2 worm cellular contexts compared by ENCODE assay signal in the genomic region with DNA sequence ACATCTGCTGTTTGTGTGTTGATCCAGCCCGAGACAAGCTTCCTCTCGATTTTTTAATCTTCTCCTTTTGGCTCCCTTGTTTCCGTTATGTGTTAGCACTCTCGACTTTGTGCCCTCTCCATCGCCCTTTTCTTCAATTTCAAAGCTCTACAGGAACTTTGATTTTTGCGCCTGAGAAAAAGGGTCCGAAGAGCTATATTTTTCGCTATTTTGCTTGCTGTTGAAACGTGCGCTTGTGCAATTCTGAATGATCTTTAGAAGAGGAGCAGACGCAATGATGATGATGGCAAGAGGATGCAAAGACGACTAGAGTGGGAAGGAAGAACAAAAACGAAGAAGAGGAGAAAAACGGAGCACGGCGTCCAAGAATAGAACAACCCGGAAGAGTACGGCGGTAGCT.
TF ChIP-seq lines count a peak whose summit lies in the region.

No protein-coding gene starts in this region.

TF ChIP-seq in whole organism, L1 larva, 84 proteins besides CTCF, POLR2A, EP300 and RAD21 (continued from another document):
- peak; percentile 87 for TF ChIP-seq lin-14 (GFP tag; optimal IDR thresholded peaks at IDR 0.05; lab: Kevin White, UChicago)
- peak; percentile 24; the same call in 1 of the 2 replicates for TF ChIP-seq nhr-19 (GFP tag; conservative IDR thresholded peaks at IDR 0.05; lab: Robert Waterston, UW)
- peak; percentile 51 for TF ChIP-seq rnt-1 (tag; optimal IDR thresholded peaks at IDR 0.05; lab: Kevin White, UChicago)
- TF ChIP-seq unc-98 (GFP tag; IDR thresholded peaks at IDR 0.05; lab: Robert Waterston, UW): no peak
- TF ChIP-seq swsn-7 (tag; optimal IDR thresholded peaks at IDR 0.05; lab: Kevin White, UChicago): peak; percentile 17
- no peak for TF ChIP-seq pqm-1 (tag; optimal IDR thresholded peaks at IDR 0.05; lab: Kevin White, UChicago)
- TF ChIP-seq elt-3 (tag; optimal IDR thresholded peaks at IDR 0.05; lab: Kevin White, UChicago): no peak
- no peak for TF ChIP-seq lin-15B (tag; optimal IDR thresholded peaks at IDR 0.05; lab: Kevin White, UChicago)
- no peak for TF ChIP-seq efl-3 (GFP tag; optimal IDR thresholded peaks at IDR 0.05; lab: Kevin White, UChicago)
- TF ChIP-seq lsy-2 (tag; optimal IDR thresholded peaks at IDR 0.05; lab: Kevin White, UChicago): peak in 1 of 2 experiments; percentile 6
- no peak for TF ChIP-seq ces-1 (GFP tag; optimal IDR thresholded peaks at IDR 0.05; lab: Kevin White, UChicago)
- peak; percentile 84 for TF ChIP-seq nhr-71 (tag; optimal IDR thresholded peaks at IDR 0.05; lab: Kevin White, UChicago)
- TF ChIP-seq Y116A8C.19 (tag; optimal IDR thresholded peaks at IDR 0.05; lab: Kevin White, UChicago; ENCODE audit: borderline replicate concordance): no peak
- peak in 1 of 3 experiments; percentile 16 for TF ChIP-seq ceh-82 (tag; optimal IDR thresholded peaks at IDR 0.05; lab: Kevin White, UChicago)
- TF ChIP-seq zag-1 (tag; optimal IDR thresholded peaks at IDR 0.05; lab: Kevin White, UChicago): no peak
- TF ChIP-seq unc-86 (tag; optimal IDR thresholded peaks at IDR 0.05; lab: Kevin White, UChicago): peak; percentile 46
- peak; percentile 27 for TF ChIP-seq nhr-47 (tag; optimal IDR thresholded peaks at IDR 0.05; lab: Kevin White, UChicago)
- no peak for TF ChIP-seq hlh-17 (GFP tag; optimal IDR thresholded peaks at IDR 0.05; lab: Kevin White, UChicago; ENCODE audit: borderline replicate concordance)
- TF ChIP-seq C04F5.9 (tag; optimal IDR thresholded peaks at IDR 0.05; lab: Kevin White, UChicago): no peak
- TF ChIP-seq ets-5 (GFP tag; IDR thresholded peaks at IDR 0.05; lab: Robert Waterston, UW): no peak
- TF ChIP-seq nhr-20 (tag; optimal IDR thresholded peaks at IDR 0.05; lab: Kevin White, UChicago): no peak
- no peak for TF ChIP-seq pag-3 (tag; optimal IDR thresholded peaks at IDR 0.05; lab: Kevin White, UChicago; ENCODE audit: borderline replicate concordance, insufficient read depth)
- peak; percentile 33 for TF ChIP-seq snu-23 (GFP tag; optimal IDR thresholded peaks at IDR 0.05; lab: Kevin White, UChicago)
- no peak for TF ChIP-seq nhr-85 (tag; lab: Kevin White, UChicago)
- no peak for TF ChIP-seq lin-39 (tag; optimal IDR thresholded peaks at IDR 0.05; lab: Kevin White, UChicago)

TF ChIP-seq in whole organism, L4 larva, 104 proteins besides CTCF, POLR2A, EP300 and RAD21 (continued from another document):
- TF ChIP-seq ceh-44 (GFP tag; IDR thresholded peaks at IDR 0.05; lab: Robert Waterston, UW): no peak
